Fruit fly (Drosophila melanogaster): ENCODE data around the gene HDAC6.
A peak's percentile ranks its signal among the peaks of the same experiment; 100 is the strongest.

HDAC6 gene

dm6 chrX:15305975-15306909 lies 26.9 kb upstream of the HDAC6 start:
- peak; percentile 49 for TF ChIP-seq CG8478 (optimal IDR thresholded peaks at IDR 0.05)
- no peak for TF ChIP-seq usp (GFP tag; optimal IDR thresholded peaks at IDR 0.05)

- TF ChIP-seq psq (optimal IDR thresholded peaks at IDR 0.05), result no peak
- no peak for TF ChIP-seq usp (GFP tag; optimal IDR thresholded peaks at IDR 0.05)
- TF ChIP-seq Dll (optimal IDR thresholded peaks at IDR 0.05), result no peak
- no peak for TF ChIP-seq CG8478 (optimal IDR thresholded peaks at IDR 0.05)
- no peak for TF ChIP-seq EcR (GFP tag; optimal IDR thresholded peaks at IDR 0.05)
- TF ChIP-seq pan (optimal IDR thresholded peaks at IDR 0.05), result no peak
Measured at dm6 chrX:15307485-15308138, 25.5 kb upstream of the HDAC6 start.

DNA sequence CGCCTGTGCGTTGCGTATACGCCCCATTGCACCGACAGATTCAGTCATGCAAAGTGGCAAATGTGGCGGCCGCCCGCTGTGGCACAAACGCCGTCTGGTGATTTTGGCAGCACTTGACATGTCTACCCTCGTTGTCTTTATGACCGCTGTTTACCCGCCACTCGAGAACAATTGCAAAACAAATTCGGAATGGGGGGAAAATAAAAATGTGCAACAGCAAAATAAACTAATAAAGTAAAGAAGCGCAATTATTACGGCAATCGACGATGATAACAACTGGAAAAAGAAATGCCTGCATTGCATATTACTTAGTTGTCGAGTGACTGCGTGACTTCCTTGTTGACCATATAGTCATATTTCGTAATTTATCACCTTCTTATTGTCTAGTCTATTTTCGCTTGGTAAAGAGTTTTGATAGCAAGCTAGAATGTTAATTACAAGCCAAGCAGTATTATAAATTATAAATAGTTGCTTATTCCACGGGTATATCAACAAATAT lies 24.6 kb upstream of the HDAC6 start:
- no peak for TF ChIP-seq EcR (GFP tag; optimal IDR thresholded peaks at IDR 0.05)
- TF ChIP-seq CG8478 (optimal IDR thresholded peaks at IDR 0.05), result no peak
- TF ChIP-seq Dll (optimal IDR thresholded peaks at IDR 0.05), result no peak
- TF ChIP-seq psq (optimal IDR thresholded peaks at IDR 0.05), result no peak
- TF ChIP-seq usp (GFP tag; optimal IDR thresholded peaks at IDR 0.05), result no peak
- TF ChIP-seq pan (optimal IDR thresholded peaks at IDR 0.05), result no peak

DNA sequence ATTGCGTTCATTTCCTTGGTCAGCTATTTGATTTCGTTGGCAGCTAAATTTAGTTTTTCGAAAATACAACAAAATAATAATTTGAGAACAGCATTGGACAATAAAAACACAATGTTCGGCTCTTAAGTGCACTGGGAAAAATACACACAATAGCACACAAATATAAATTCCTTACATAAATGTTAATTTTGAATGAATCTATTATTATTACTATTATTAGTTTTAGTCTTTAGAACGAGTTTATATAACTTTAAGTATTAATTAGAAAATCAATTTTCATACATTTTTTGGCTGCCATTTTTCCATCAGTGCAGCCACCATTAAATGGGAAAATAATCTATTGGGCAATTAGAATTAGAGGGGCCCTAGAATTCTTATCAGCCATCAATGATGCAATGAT lies 23.2 kb upstream of the HDAC6 start:
- no peak for TF ChIP-seq CG8478 (optimal IDR thresholded peaks at IDR 0.05)

dm6 chrX:15312074-15312881 lies 20.8 kb upstream of the HDAC6 start:
- TF ChIP-seq EcR (GFP tag; optimal IDR thresholded peaks at IDR 0.05), result no peak
- peak; percentile 58 for TF ChIP-seq pan (optimal IDR thresholded peaks at IDR 0.05)

- TF ChIP-seq EcR (GFP tag; optimal IDR thresholded peaks at IDR 0.05) (no peak), usp (GFP tag; optimal IDR thresholded peaks at IDR 0.05) (no peak), CG8478 (optimal IDR thresholded peaks at IDR 0.05) (no peak), psq (optimal IDR thresholded peaks at IDR 0.05) (no peak), Dll (optimal IDR thresholded peaks at IDR 0.05) (no peak), pan (optimal IDR thresholded peaks at IDR 0.05) (no peak)
Measured at dm6 chrX:15312882-15313154, 20.3 kb upstream of the HDAC6 start.

DNA sequence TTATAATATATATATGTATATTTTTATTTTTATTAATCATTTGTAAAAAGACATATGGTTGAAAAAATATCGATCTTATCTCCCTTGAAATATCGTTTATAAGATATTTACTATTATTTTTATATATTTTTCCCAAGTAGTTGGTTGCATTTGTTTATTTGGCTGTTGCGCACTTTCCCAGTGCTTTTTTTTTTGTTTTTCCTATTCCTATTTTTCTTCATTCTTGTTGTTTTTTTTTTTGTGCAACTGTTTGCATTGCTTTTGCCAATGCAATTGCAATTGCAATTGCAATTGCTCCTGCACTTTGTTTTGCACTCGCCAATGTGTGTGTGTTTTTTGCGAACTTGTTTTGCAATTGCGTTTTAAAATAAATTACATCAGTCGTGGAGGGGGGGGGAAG lies 19.7 kb upstream of the HDAC6 start:
- TF ChIP-seq psq (optimal IDR thresholded peaks at IDR 0.05) (no peak), Dll (optimal IDR thresholded peaks at IDR 0.05) (no peak), usp (GFP tag; optimal IDR thresholded peaks at IDR 0.05) (no peak), pan (optimal IDR thresholded peaks at IDR 0.05) (no peak), CG8478 (optimal IDR thresholded peaks at IDR 0.05) (no peak), EcR (GFP tag; optimal IDR thresholded peaks at IDR 0.05) (no peak)

DNA sequence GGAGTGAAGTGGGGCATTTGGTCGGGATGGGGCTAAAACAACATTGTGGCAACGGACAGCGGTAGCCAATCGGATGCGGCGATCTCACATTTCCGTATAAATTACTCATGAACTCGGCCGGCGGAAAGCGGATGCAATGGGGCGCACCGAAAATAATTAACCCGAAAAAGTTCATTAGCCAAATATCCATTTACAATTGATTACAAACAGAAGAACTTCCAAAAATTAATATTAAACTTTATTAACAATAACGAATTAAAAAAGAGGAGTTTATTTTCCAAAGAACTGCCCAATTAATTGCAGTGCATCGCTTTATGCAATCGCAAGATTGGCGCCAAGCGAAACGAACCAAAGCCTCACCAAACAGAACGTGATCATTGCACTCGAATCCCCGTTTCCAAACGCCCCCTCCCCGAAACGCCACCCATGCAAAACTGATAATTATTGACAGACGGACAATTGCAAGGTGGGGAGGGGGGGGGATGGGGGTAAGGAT lies 19.2 kb upstream of the HDAC6 start:
- TF ChIP-seq Dll (optimal IDR thresholded peaks at IDR 0.05) (no peak), pan (optimal IDR thresholded peaks at IDR 0.05) (no peak), CG8478 (optimal IDR thresholded peaks at IDR 0.05) (no peak), psq (optimal IDR thresholded peaks at IDR 0.05) (no peak)

- TF ChIP-seq usp (GFP tag; optimal IDR thresholded peaks at IDR 0.05) (no peak), psq (optimal IDR thresholded peaks at IDR 0.05) (no peak), pan (optimal IDR thresholded peaks at IDR 0.05) (no peak), CG8478 (optimal IDR thresholded peaks at IDR 0.05) (no peak), Dll (optimal IDR thresholded peaks at IDR 0.05) (no peak), EcR (GFP tag; optimal IDR thresholded peaks at IDR 0.05) (no peak)
Measured at dm6 chrX:15319290-15319689, 13.8 kb upstream of the HDAC6 start, which contains the start of gene Top1. Gene Top1 (plus strand): TSS chrX:15319479.

DNA sequence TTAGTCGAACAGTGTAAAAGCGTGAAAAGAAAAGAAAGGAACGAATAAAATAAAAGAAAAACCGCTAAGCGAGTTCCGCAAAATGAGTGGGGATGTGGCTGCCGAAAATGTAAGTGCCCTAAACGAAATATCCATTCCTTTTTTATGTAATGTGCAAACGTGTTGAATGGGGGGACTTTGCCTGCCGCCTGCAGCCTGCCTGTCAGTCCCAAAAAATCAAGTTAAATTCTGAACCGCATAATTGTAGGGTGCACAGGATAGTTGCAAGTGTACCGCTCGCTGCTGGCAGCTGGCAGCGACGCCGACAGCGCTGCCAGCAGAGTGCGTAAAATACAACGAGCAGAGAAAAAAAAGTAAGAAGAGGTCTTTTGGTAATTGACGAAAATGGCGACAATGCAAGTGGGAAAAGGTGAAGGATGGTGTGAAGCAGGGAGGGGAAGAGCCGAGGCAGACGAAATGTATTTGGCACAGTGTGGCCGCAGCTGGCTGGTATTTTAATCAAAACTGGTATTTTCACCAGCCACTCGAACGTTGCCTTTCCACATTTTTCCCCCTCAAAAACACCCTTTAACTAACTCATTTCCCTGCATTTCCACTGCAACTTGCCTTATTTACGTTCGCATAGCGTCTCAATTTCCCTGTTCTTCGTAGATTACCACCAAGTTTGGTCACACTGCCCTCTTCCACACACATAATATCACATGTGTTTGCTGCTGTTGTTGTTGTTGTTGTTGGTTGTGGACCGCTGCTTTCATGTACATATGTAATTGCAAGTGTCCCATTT lies 13.2 kb upstream of the HDAC6 start:
- TF ChIP-seq pan (optimal IDR thresholded peaks at IDR 0.05), result no peak
- TF ChIP-seq Dll (optimal IDR thresholded peaks at IDR 0.05), result no peak
- TF ChIP-seq CG8478 (optimal IDR thresholded peaks at IDR 0.05), result no peak
- TF ChIP-seq usp (GFP tag; optimal IDR thresholded peaks at IDR 0.05), result no peak
- no peak for TF ChIP-seq psq (optimal IDR thresholded peaks at IDR 0.05)
- no peak for TF ChIP-seq EcR (GFP tag; optimal IDR thresholded peaks at IDR 0.05)

dm6 chrX:15320522-15320921 lies 12.6 kb upstream of the HDAC6 start:
- TF ChIP-seq EcR (GFP tag; optimal IDR thresholded peaks at IDR 0.05), result no peak
- TF ChIP-seq usp (GFP tag; optimal IDR thresholded peaks at IDR 0.05), result no peak
- TF ChIP-seq psq (optimal IDR thresholded peaks at IDR 0.05), result no peak
- TF ChIP-seq pan (optimal IDR thresholded peaks at IDR 0.05), result no peak
- no peak for TF ChIP-seq CG8478 (optimal IDR thresholded peaks at IDR 0.05)
